Fruit fly (Drosophila melanogaster) whole organism, wandering third instar larva: ENCODE data around the gene ZnT77C.
A peak's percentile ranks its signal among the peaks of the same experiment; 100 is the strongest.

Experiments used
- CrebA ChIP-seq: fragments of 200-800 bp; sonication (Bioruptor generic); optimal IDR thresholded peaks from 2 replicates; lab custom pipeline; 2016; ENCODE audit warnings: missing biosample characterization, mild to moderate bottlenecking, missing genetic modification characterization, borderline replicate concordance
- Dfd ChIP-seq: fragments of >200 bp; optimal IDR thresholded peaks from 2 replicates; lab custom pipeline; 2017; ENCODE audit warnings: missing biosample characterization, missing genetic modification characterization
- Dif ChIP-seq: fragments of 200-275, 200-300 bp; sonication (Bioruptor generic); optimal IDR thresholded peaks from 2 replicates; lab custom pipeline; 2018; ENCODE audit warnings: missing biosample characterization, missing genetic modification characterization; ENCODE audit not compliant: partially characterized antibody
- GATAd ChIP-seq: sonication (Bioruptor generic); optimal IDR thresholded peaks from 2 replicates; lab custom pipeline; 2016; ENCODE audit warnings: missing biosample characterization, missing genetic modification characterization
- Hnf4 ChIP-seq: fragments of 200-800 bp; sonication (Bioruptor generic); optimal IDR thresholded peaks from 2 replicates; lab custom pipeline; 2016; ENCODE audit warnings: missing biosample characterization, mild to moderate bottlenecking, missing genetic modification characterization
- Hr78 ChIP-seq: fragments of >200 bp; optimal IDR thresholded peaks from 2 replicates; lab custom pipeline; 2017; ENCODE audit warnings: missing biosample characterization, missing genetic modification characterization
- Hr83 ChIP-seq: fragments of 200-300 bp; sonication (Bioruptor generic); optimal IDR thresholded peaks from 2 replicates; lab custom pipeline; 2016; ENCODE audit warnings: missing biosample characterization, mild to moderate bottlenecking, missing genetic modification characterization, moderate library complexity; ENCODE audit not compliant: poor library complexity, severe bottlenecking
- Mio ChIP-seq: sonication (Bioruptor generic); optimal IDR thresholded peaks from 2 replicates; lab custom pipeline; 2016; ENCODE audit warnings: missing biosample characterization, missing genetic modification characterization
- N ChIP-seq: fragments of >200 bp; optimal IDR thresholded peaks from 2 replicates; lab custom pipeline; 2018; ENCODE audit warnings: missing biosample characterization, missing external identifiers, missing genetic modification characterization
- OdsH ChIP-seq: fragments of 200-800 bp; sonication (Bioruptor generic); optimal IDR thresholded peaks from 2 replicates; lab custom pipeline; 2016; ENCODE audit warnings: missing biosample characterization, mild to moderate bottlenecking, missing genetic modification characterization
- Sp1 ChIP-seq: fragments of 200-800 bp; sonication (Bioruptor generic); optimal IDR thresholded peaks from 3 replicates; lab custom pipeline; 2019; ENCODE audit warnings: missing biosample characterization, mild to moderate bottlenecking, missing genetic modification characterization, moderate library complexity
- dl ChIP-seq, 2 experiments: fragments of 175-275, 200-275 bp in 1 of 2; fragments of 200-275 bp in 1 of 2; sonication (Bioruptor generic); optimal IDR thresholded peaks; lab custom pipeline; 2018; ENCODE audit warnings: mild to moderate bottlenecking in 2 of 2, missing biosample characterization in 2 of 2, missing genetic modification characterization in 2 of 2, moderate library complexity in 2 of 2; ENCODE audit not compliant: partially characterized antibody in 2 of 2, insufficient read depth in 1 of 2
- dsf ChIP-seq: sonication (Bioruptor generic); optimal IDR thresholded peaks from 2 replicates; lab custom pipeline; 2016; ENCODE audit warnings: missing biosample characterization, missing genetic modification characterization, borderline replicate concordance
- fru ChIP-seq: fragments of 200-800 bp; sonication (Bioruptor generic); optimal IDR thresholded peaks from 3 replicates; lab custom pipeline; 2016; ENCODE audit warnings: missing biosample characterization, mild to moderate bottlenecking, missing genetic modification characterization
- rgr ChIP-seq: fragments of 200-800 bp; sonication (Bioruptor generic); optimal IDR thresholded peaks from 3 replicates; lab custom pipeline; 2016; ENCODE audit warnings: missing biosample characterization, mild to moderate bottlenecking, missing genetic modification characterization
- sage ChIP-seq: fragments of 200-800 bp; sonication (Bioruptor generic); optimal IDR thresholded peaks from 2 replicates; lab custom pipeline; 2016; ENCODE audit warnings: missing biosample characterization, mild to moderate bottlenecking, missing genetic modification characterization
- sv ChIP-seq: fragments of 200-800 bp; sonication (Bioruptor generic); optimal IDR thresholded peaks from 3 replicates; lab custom pipeline; 2016; ENCODE audit warnings: missing biosample characterization, missing genetic modification characterization
- tai ChIP-seq: sonication (Bioruptor generic); optimal IDR thresholded peaks from 2 replicates; lab custom pipeline; 2016; ENCODE audit warnings: missing biosample characterization, missing genetic modification characterization
- usp ChIP-seq: fragments of >200 bp; optimal IDR thresholded peaks from 2 replicates; lab custom pipeline; 2017; ENCODE audit warnings: missing biosample characterization, missing genetic modification characterization
- woc ChIP-seq: sonication (Bioruptor generic); optimal IDR thresholded peaks from 2 replicates; lab custom pipeline; 2016; ENCODE audit warnings: missing biosample characterization, mild to moderate bottlenecking, missing genetic modification characterization

The ZnT77C gene

DNA sequence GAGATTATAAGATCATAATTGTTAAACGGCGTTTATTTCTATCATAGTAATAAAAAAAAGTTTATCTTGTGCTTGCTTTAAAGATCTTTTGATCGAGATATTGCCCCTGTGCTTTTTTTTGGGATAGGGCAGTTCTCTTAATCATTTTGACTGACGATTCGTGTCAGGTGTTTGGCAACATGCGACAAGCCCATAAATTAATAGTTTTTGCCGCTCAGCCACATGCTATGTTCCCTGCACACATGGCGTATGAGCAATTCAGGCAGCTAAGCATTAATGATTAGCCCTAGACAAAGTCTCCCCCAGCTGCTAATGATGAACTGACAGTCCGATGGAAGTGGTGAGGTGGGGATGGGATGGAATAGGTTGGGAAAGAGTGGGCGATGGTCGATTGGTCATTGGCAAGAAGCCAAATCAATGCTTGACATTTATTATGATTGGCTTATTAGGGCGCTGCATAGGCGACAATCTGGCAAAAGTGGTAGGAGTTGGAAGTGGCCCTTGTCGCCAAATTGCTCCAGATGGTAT, 53.8 kb downstream of the ZnT77C start:
- no peak for TF ChIP-seq N (GFP tag; lab: Kevin White, UChicago)
- no peak for TF ChIP-seq tai (GFP tag; lab: Kevin White, UChicago)
- TF ChIP-seq Sp1 (GFP tag; lab: Kevin White, UChicago) = no peak
- TF ChIP-seq CrebA (GFP tag; lab: Kevin White, UChicago) = no peak
- TF ChIP-seq rgr (GFP tag; lab: Kevin White, UChicago) = no peak
- no peak for TF ChIP-seq Hr78
- TF ChIP-seq Hr83 (GFP tag; lab: Kevin White, UChicago) = no peak
- TF ChIP-seq sv = no peak
- TF ChIP-seq Dfd (GFP tag; lab: Kevin White, UChicago) = no peak
- no peak for TF ChIP-seq sage (GFP tag; lab: Kevin White, UChicago)
- TF ChIP-seq GATAd (GFP tag; lab: Kevin White, UChicago) = no peak
- TF ChIP-seq dsf (GFP tag; lab: Kevin White, UChicago) = no peak

- TF ChIP-seq Dif (GFP tag; lab: Kevin White, UChicago) (no peak), sage (GFP tag; lab: Kevin White, UChicago) (no peak), N (GFP tag; lab: Kevin White, UChicago) (no peak), fru (GFP tag; lab: Kevin White, UChicago) (no peak), Hnf4 (GFP tag; lab: Kevin White, UChicago) (no peak), tai (GFP tag; lab: Kevin White, UChicago) (no peak), dsf (GFP tag; lab: Kevin White, UChicago) (no peak), Mio (GFP tag; lab: Kevin White, UChicago) (no peak), Dfd (GFP tag; lab: Kevin White, UChicago) (no peak), woc (GFP tag; lab: Kevin White, UChicago) (no peak), CrebA (GFP tag; lab: Kevin White, UChicago) (no peak), dl (GFP tag; optimal IDR thresholded peaks at IDR 0.05; lab: Kevin White, UChicago; ENCODE audit: insufficient read depth in 1 of 2, partially characterized antibody in 2 of 2) (no peak), rgr (GFP tag; lab: Kevin White, UChicago) (no peak), usp (GFP tag; lab: Kevin White, UChicago) (no peak)
- TF ChIP-seq, all 38 proteins: peak for 0
Measured at dm6 chr3L:20439772-20440171, 54.9 kb downstream of the ZnT77C start, which contains the start of gene Hpd. TSS of gene Hpd (minus strand) at chr3L:20439872.

- TF ChIP-seq sage (GFP tag; lab: Kevin White, UChicago) (peak; percentile 71), OdsH (no peak)
Measured at dm6 chr3L:20436069-20436468, 58.7 kb downstream of the ZnT77C start, which contains the start of the genes mRpL15 and CtIP. TSS of gene mRpL15 (minus strand) at chr3L:20436209. TSS of gene CtIP (plus strand) at chr3L:20436250.
